Fruit fly (Drosophila melanogaster) whole organism, prepupa: ENCODE results near the gene yellow-b.

ENCODE experiments used
- Blimp-1 ChIP-seq: fragments of 200-800 bp; sonication (Bioruptor generic); optimal IDR thresholded peaks from 3 replicates; lab custom pipeline; 2017; ENCODE audit warnings: missing biosample characterization, missing genetic modification characterization, mild to moderate bottlenecking, moderate library complexity, missing genetic modification reagents
- CG10631 ChIP-seq: fragments of 200-800 bp; sonication (Bioruptor generic); optimal IDR thresholded peaks from 2 replicates; lab custom pipeline; 2016; ENCODE audit warnings: missing biosample characterization, missing genetic modification characterization
- CG11294 ChIP-seq: fragments of 200-800 bp; sonication (Bioruptor generic); IDR thresholded peaks from 2 replicates; pipeline ENCODE4 v1.3.6; 2022; ENCODE audit warnings: missing biosample characterization, missing genetic modification characterization
- CG11902 ChIP-seq: fragments of 200-800 bp; sonication (Bioruptor generic); optimal IDR thresholded peaks from 3 replicates; lab custom pipeline; 2016; ENCODE audit warnings: missing biosample characterization, missing genetic modification characterization
- CG15336 ChIP-seq: fragments of 200-800 bp; sonication (Bioruptor generic); IDR thresholded peaks from 2 replicates; pipeline ENCODE4 v1.3.6; 2022; ENCODE audit warnings: missing biosample characterization, missing genetic modification characterization
- CG1621 ChIP-seq: fragments of 200-800 bp; sonication (Bioruptor generic); optimal IDR thresholded peaks from 3 replicates; lab custom pipeline; 2018; ENCODE audit warnings: missing biosample characterization, mild to moderate bottlenecking, missing genetic modification characterization
- CG3032 ChIP-seq: fragments of 200-800 bp; optimal IDR thresholded peaks from 2 replicates; lab custom pipeline; 2019; ENCODE audit warnings: missing biosample characterization, mild to moderate bottlenecking, missing genetic modification characterization, moderate library complexity
- CG31627 ChIP-seq: fragments of 200-800 bp; sonication (Bioruptor generic); optimal IDR thresholded peaks from 3 replicates; lab custom pipeline; 2016; ENCODE audit warnings: missing biosample characterization, missing genetic modification characterization
- CG34406 ChIP-seq: fragments of 200-800 bp; sonication (Bioruptor generic); optimal IDR thresholded peaks from 3 replicates; lab custom pipeline; 2016; ENCODE audit warnings: missing biosample characterization, missing genetic modification characterization
- CG6276 ChIP-seq: fragments of 200-800 bp; sonication (Bioruptor generic); optimal IDR thresholded peaks from 2 replicates; lab custom pipeline; 2017; ENCODE audit warnings: missing biosample characterization, mild to moderate bottlenecking, missing genetic modification characterization
- CG6792 ChIP-seq: fragments of 200-800 bp; sonication (Bioruptor generic); optimal IDR thresholded peaks from 3 replicates; lab custom pipeline; 2016; ENCODE audit warnings: missing biosample characterization, missing genetic modification characterization
- CG6808 ChIP-seq: fragments of 200-800 bp; sonication (Bioruptor generic); optimal IDR thresholded peaks from 3 replicates; lab custom pipeline; 2017; ENCODE audit warnings: missing biosample characterization, missing genetic modification characterization, mild to moderate bottlenecking, moderate library complexity, missing genetic modification reagents
- CG6854 ChIP-seq: fragments of 200-800 bp; sonication (Bioruptor generic); optimal IDR thresholded peaks from 2 replicates; lab custom pipeline; 2017; ENCODE audit warnings: missing biosample characterization, mild to moderate bottlenecking, missing genetic modification characterization
- CG8119 ChIP-seq: fragments of 200-800 bp; sonication (Bioruptor generic); IDR thresholded peaks from 3 replicates; pipeline ENCODE4 v1.3.6; 2022; ENCODE audit warnings: missing biosample characterization, missing genetic modification characterization
- CG8319 ChIP-seq: fragments of 200-800 bp; sonication (Bioruptor generic); optimal IDR thresholded peaks from 3 replicates; lab custom pipeline; 2016; ENCODE audit warnings: missing biosample characterization, missing genetic modification characterization
- CG8632 ChIP-seq: fragments of 200-800 bp; sonication (Bioruptor generic); optimal IDR thresholded peaks from 3 replicates; lab custom pipeline; 2016; ENCODE audit warnings: missing biosample characterization, missing genetic modification characterization
- CG9139 ChIP-seq: fragments of 200-800 bp; sonication (Bioruptor generic); optimal IDR thresholded peaks from 3 replicates; lab custom pipeline; 2017; ENCODE audit warnings: missing biosample characterization, mild to moderate bottlenecking, missing genetic modification characterization
- Eip78C ChIP-seq: fragments of 200-800 bp; sonication (Bioruptor generic); peaks from one replicate; lab custom pipeline; 2016; ENCODE audit warnings: missing biosample characterization, missing genetic modification characterization
- Eip93F ChIP-seq: fragments of 200-800 bp; sonication (Bioruptor generic); optimal IDR thresholded peaks from 2 replicates; lab custom pipeline; 2016; ENCODE audit warnings: missing biosample characterization, mild to moderate bottlenecking, missing genetic modification characterization
- Hr38 ChIP-seq: sonication (Bioruptor generic); optimal IDR thresholded peaks from 2 replicates; lab custom pipeline; 2016; ENCODE audit warnings: missing biosample characterization, missing genetic modification characterization
- Lpt ChIP-seq: fragments of 200-800 bp; sonication (Bioruptor generic); optimal IDR thresholded peaks from 3 replicates; lab custom pipeline; 2016; ENCODE audit warnings: missing biosample characterization, missing genetic modification characterization
- OdsH ChIP-seq: fragments of 200-800 bp; sonication (Bioruptor generic); optimal IDR thresholded peaks from 3 replicates; lab custom pipeline; 2016; ENCODE audit warnings: missing biosample characterization, missing genetic modification characterization
- Smox ChIP-seq: fragments of 200-800 bp; sonication (Bioruptor generic); optimal IDR thresholded peaks from 3 replicates; lab custom pipeline; 2016; ENCODE audit warnings: missing biosample characterization, missing genetic modification characterization
- Sox102F ChIP-seq: fragments of 200-800 bp; sonication (Bioruptor generic); optimal IDR thresholded peaks from 2 replicates; lab custom pipeline; 2016; ENCODE audit warnings: missing biosample characterization, mild to moderate bottlenecking, missing genetic modification characterization
- Sox15 ChIP-seq: fragments of 200-800 bp; sonication (Bioruptor generic); optimal IDR thresholded peaks from 3 replicates; lab custom pipeline; 2016; ENCODE audit warnings: missing biosample characterization, missing genetic modification characterization
- achi ChIP-seq: fragments of 200-800 bp; sonication (Bioruptor generic); optimal IDR thresholded peaks from 3 replicates; lab custom pipeline; 2016; ENCODE audit warnings: missing biosample characterization, missing genetic modification characterization
- acj6 ChIP-seq: fragments of 200-800 bp; sonication (Bioruptor generic); optimal IDR thresholded peaks from 3 replicates; lab custom pipeline; 2016; ENCODE audit warnings: missing biosample characterization, missing genetic modification characterization
- cyc ChIP-seq: fragments of 200-800 bp; sonication (Bioruptor generic); optimal IDR thresholded peaks from 3 replicates; lab custom pipeline; 2016; ENCODE audit warnings: missing biosample characterization, missing genetic modification characterization
- dsx ChIP-seq: fragments of 200-800 bp; optimal IDR thresholded peaks from 3 replicates; lab custom pipeline; 2019; ENCODE audit warnings: missing biosample characterization, mild to moderate bottlenecking, missing genetic modification characterization, moderate library complexity; ENCODE audit not compliant: poor library complexity, severe bottlenecking
- esn ChIP-seq: fragments of 200-800 bp; sonication (Bioruptor generic); optimal IDR thresholded peaks from 2 replicates; lab custom pipeline; 2016; ENCODE audit warnings: missing biosample characterization, mild to moderate bottlenecking, missing genetic modification characterization, moderate library complexity
- fd59A ChIP-seq: fragments of 200-800 bp; sonication (Bioruptor generic); optimal IDR thresholded peaks from 2 replicates; lab custom pipeline; 2017; ENCODE audit warnings: missing biosample characterization, mild to moderate bottlenecking, missing genetic modification characterization, missing genetic modification reagents
- net ChIP-seq: fragments of 200-800 bp; sonication (Bioruptor generic); optimal IDR thresholded peaks from 3 replicates; lab custom pipeline; 2016; ENCODE audit warnings: missing biosample characterization, missing genetic modification characterization
- svp ChIP-seq: fragments of 200-800 bp; sonication (Bioruptor generic); peaks from one replicate; lab custom pipeline; 2016; ENCODE audit warnings: missing biosample characterization, missing genetic modification characterization
- topi ChIP-seq: fragments of 200-800 bp; sonication (Bioruptor generic); optimal IDR thresholded peaks from 3 replicates; lab custom pipeline; 2016; ENCODE audit warnings: missing biosample characterization, missing genetic modification characterization

The yellow-b gene

dm6 chr2L:16720707-16721700, 33.1 kb upstream of the yellow-b start (continued):
- TF ChIP-seq CG6276: peak; percentile 86
- TF ChIP-seq CG11902 (GFP tag; lab: Kevin White, UChicago): peak; percentile 94
- TF ChIP-seq CG6808 (GFP tag; lab: Kevin White, UChicago): peak; percentile 91
- TF ChIP-seq svp (GFP tag; lab: Kevin White, UChicago): peak; percentile 99
- peak; percentile 96 for TF ChIP-seq cyc (GFP tag; lab: Kevin White, UChicago)
- TF ChIP-seq CG15336 (GFP tag; lab: Robert Waterston, UW): peak; percentile 97
- peak; percentile 85 for TF ChIP-seq CG6854 (GFP tag; lab: Kevin White, UChicago)
- TF ChIP-seq Hr38 (GFP tag; lab: Kevin White, UChicago): no peak
- TF ChIP-seq Eip93F (GFP tag; lab: Kevin White, UChicago): peak; percentile 95
- TF ChIP-seq topi (GFP tag; lab: Kevin White, UChicago): peak; percentile 98
- TF ChIP-seq Sox15 (GFP tag; lab: Kevin White, UChicago): peak; percentile 92

dm6 chr2L:16722596-16722995, 31.5 kb upstream of the yellow-b start:
- TF ChIP-seq Smox (GFP tag; lab: Kevin White, UChicago): no peak
- TF ChIP-seq CG8319 (GFP tag; lab: Kevin White, UChicago): no peak

dm6 chr2L:16727578-16728023, 26.5 kb upstream of the yellow-b start, which contains the start of gene VhaSFD:
VhaSFD (minus strand) TSS chr2L:16727826.
- TF ChIP-seq Eip78C (GFP tag; lab: Kevin White, UChicago) (no peak), achi (GFP tag; lab: Kevin White, UChicago) (peak; percentile 33), CG15336 (GFP tag; lab: Robert Waterston, UW) (peak; percentile 36; the same call in 1 of the 2 replicates), Eip93F (GFP tag; lab: Kevin White, UChicago) (peak; percentile 55), CG6854 (GFP tag; lab: Kevin White, UChicago) (peak; percentile 37), esn (GFP tag; lab: Kevin White, UChicago) (peak; percentile 32), CG11294 (GFP tag; lab: Robert Waterston, UW) (no peak), CG3032 (tag; lab: Kevin White, UChicago) (peak; percentile 38), Blimp-1 (GFP tag; lab: Kevin White, UChicago) (no peak), CG10631 (no peak)

- peak; percentile 47 for TF ChIP-seq esn (GFP tag; lab: Kevin White, UChicago)
- no peak for TF ChIP-seq CG8632 (GFP tag; lab: Kevin White, UChicago)
Observed at dm6 chr2L:16729556-16729955, 24.6 kb upstream of the yellow-b start, which contains the start of gene Tsen2. Tsen2 (plus strand) TSS chr2L:16729777.

dm6 chr2L:16730939-16731338, 23.2 kb upstream of the yellow-b start, which contains the start of gene CG17996:
CG17996 (minus strand) TSS chr2L:16731039.
- TF ChIP-seq CG34406 (no peak), CG8119 (no peak), CG31627 (GFP tag; lab: Kevin White, UChicago) (no peak), dsx (no peak), Sox102F (GFP tag; lab: Kevin White, UChicago) (no peak), OdsH (GFP tag; lab: Kevin White, UChicago) (no peak), Hr38 (GFP tag; lab: Kevin White, UChicago) (no peak), acj6 (GFP tag; lab: Kevin White, UChicago) (no peak)

- TF ChIP-seq fd59A (GFP tag; lab: Kevin White, UChicago) (no peak), CG10631 (no peak), CG6792 (GFP tag; lab: Kevin White, UChicago) (no peak), CG31627 (GFP tag; lab: Kevin White, UChicago) (no peak), CG8319 (GFP tag; lab: Kevin White, UChicago) (no peak), net (GFP tag; lab: Kevin White, UChicago) (no peak), svp (GFP tag; lab: Kevin White, UChicago) (no peak), CG6808 (GFP tag; lab: Kevin White, UChicago) (no peak), Lpt (GFP tag; lab: Kevin White, UChicago) (no peak), CG1621 (tag; lab: Kevin White, UChicago) (no peak), CG11294 (GFP tag; lab: Robert Waterston, UW) (no peak), cyc (GFP tag; lab: Kevin White, UChicago) (no peak), CG9139 (no peak)
Observed at dm6 chr2L:16731799-16732198, 22.3 kb upstream of the yellow-b start, which contains the start of gene Prosbeta4. Prosbeta4 (minus strand) TSS chr2L:16732133.
